Worm (Caenorhabditis elegans): ENCODE results near the gene F53A2.11.

F53A2.11 gene

DNA sequence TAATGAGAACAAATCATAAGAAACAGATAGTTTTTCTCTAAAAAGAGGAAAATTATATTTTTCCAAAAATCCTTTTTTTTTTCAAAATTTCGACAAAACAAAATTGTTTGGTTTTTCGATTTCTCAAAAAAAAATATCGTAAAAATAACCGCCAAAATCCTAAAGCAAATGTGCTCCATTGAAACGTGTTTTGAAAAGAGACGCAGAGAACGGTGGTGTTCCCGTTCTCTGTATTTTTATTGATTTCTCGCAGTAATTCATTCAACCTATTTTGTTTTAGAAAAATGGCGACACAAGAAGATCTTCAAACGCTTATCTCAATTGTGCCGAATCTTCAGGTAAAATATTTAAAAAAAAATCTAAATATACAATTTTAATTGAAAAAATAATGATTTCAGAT, 8.7 kb downstream of the F53A2.11 start, which contains the start of gene Y43F4B.10 (continued):
- TF ChIP-seq nhr-19 (GFP tag; conservative IDR thresholded peaks at IDR 0.05) (no peak), lir-3 (tag; optimal IDR thresholded peaks at IDR 0.05; ENCODE audit: poor library complexity) (no peak), snpc-4 (tag; optimal IDR thresholded peaks at IDR 0.05) (peak; percentile 2), jun-1 (tag; optimal IDR thresholded peaks at IDR 0.05) (no peak), nhr-84 (tag; optimal IDR thresholded peaks at IDR 0.05) (no peak), dpl-1 (GFP tag; optimal IDR thresholded peaks at IDR 0.05) (peak; percentile 42 to 74 (median 51)), snu-23 (GFP tag; optimal IDR thresholded peaks at IDR 0.05) (peak; percentile 30), zag-1 (tag; optimal IDR thresholded peaks at IDR 0.05) (no peak), nhr-85 (tag) (peak; percentile 1), isw-1 (GFP tag; IDR thresholded peaks at IDR 0.05) (no peak), grh-1 (GFP tag; IDR thresholded peaks at IDR 0.05) (no peak), rnt-1 (tag; optimal IDR thresholded peaks at IDR 0.05) (no peak), irx-1 (tag; optimal IDR thresholded peaks at IDR 0.05) (no peak), lin-15B (tag; optimal IDR thresholded peaks at IDR 0.05) (peak; percentile 56), ceh-8 (GFP tag; optimal IDR thresholded peaks at IDR 0.05) (no peak), blmp-1 (tag; optimal IDR thresholded peaks at IDR 0.05) (peak; percentile 23), efl-1 (optimal IDR thresholded peaks at IDR 0.05) (peak; percentile 51 to 75), efl-1 (GFP tag; optimal IDR thresholded peaks at IDR 0.05 in 1 of 2) (peak; percentile 18 to 58), mdl-1 (tag; optimal IDR thresholded peaks at IDR 0.05) (no peak), fkh-8 (tag; optimal IDR thresholded peaks at IDR 0.05) (no peak), unc-62 (GFP tag; optimal IDR thresholded peaks at IDR 0.05) (no peak), nhr-12 (tag; optimal IDR thresholded peaks at IDR 0.05) (no peak), mep-1 (tag; optimal IDR thresholded peaks at IDR 0.05) (peak; percentile 45), fkh-10 (GFP tag; optimal IDR thresholded peaks at IDR 0.05) (no peak), ceh-88 (GFP tag; IDR thresholded peaks at IDR 0.05) (no peak), ceh-82 (tag; optimal IDR thresholded peaks at IDR 0.05) (peak in 1 of 3 experiments; percentile 10), fkh-4 (tag; optimal IDR thresholded peaks at IDR 0.05; ENCODE audit: borderline replicate concordance) (no peak), Y116A8C.19 (tag; optimal IDR thresholded peaks at IDR 0.05; ENCODE audit: borderline replicate concordance) (no peak), ets-5 (GFP tag; IDR thresholded peaks at IDR 0.05) (no peak), ces-1 (GFP tag; optimal IDR thresholded peaks at IDR 0.05) (no peak), egl-27 (tag; optimal IDR thresholded peaks at IDR 0.05) (no peak), C16A3.4 (tag; optimal IDR thresholded peaks at IDR 0.05) (no peak), vab-15 (tag; optimal IDR thresholded peaks at IDR 0.05) (no peak), sox-4 (tag; optimal IDR thresholded peaks at IDR 0.05) (no peak), lin-35 (GFP tag; optimal IDR thresholded peaks at IDR 0.05) (peak; percentile 50 to 69), sptf-1 (tag; optimal IDR thresholded peaks at IDR 0.05) (no peak), efl-3 (GFP tag; optimal IDR thresholded peaks at IDR 0.05) (no peak), mab-9 (GFP tag; IDR thresholded peaks at IDR 0.05) (no peak), tlp-1 (tag; optimal IDR thresholded peaks at IDR 0.05) (no peak), elt-2 (tag; optimal IDR thresholded peaks at IDR 0.05) (no peak), alr-1 (tag; optimal IDR thresholded peaks at IDR 0.05; ENCODE audit: borderline replicate concordance) (no peak), nhr-20 (tag; optimal IDR thresholded peaks at IDR 0.05) (peak; percentile 6), nhr-47 (tag; optimal IDR thresholded peaks at IDR 0.05) (peak; percentile 28), swsn-7 (tag; optimal IDR thresholded peaks at IDR 0.05) (no peak), elt-3 (tag; optimal IDR thresholded peaks at IDR 0.05) (no peak), nhr-28 (tag; optimal IDR thresholded peaks at IDR 0.05) (no peak), hlh-4 (tag; optimal IDR thresholded peaks at IDR 0.05) (no peak), nhr-76 (tag; optimal IDR thresholded peaks at IDR 0.05) (no peak), nhr-90 (tag; optimal IDR thresholded peaks at IDR 0.05; ENCODE audit: poor library complexity) (no peak), skn-1 (tag; optimal IDR thresholded peaks at IDR 0.05) (no peak), lin-14 (GFP tag; optimal IDR thresholded peaks at IDR 0.05) (no peak), lin-13 (GFP tag; optimal IDR thresholded peaks at IDR 0.05) (peak; percentile 7), F16B12.6 (tag; optimal IDR thresholded peaks at IDR 0.05) (peak; percentile 26), C04F5.9 (tag; optimal IDR thresholded peaks at IDR 0.05) (no peak)

Measured in whole organism, L1 larva.